Fruit fly (Drosophila melanogaster) whole organism, embryonic: ENCODE results near the gene CG10621.
A peak's percentile ranks its signal among the peaks of the same experiment; 100 is the strongest.

Source experiments
- Atf6 ChIP-seq: fragments of 200-800 bp; sonication (Bioruptor generic); IDR thresholded peaks from 2 replicates; pipeline ENCODE4 v1.3.6; 2022; ENCODE audit warnings: missing biosample characterization, missing genetic modification characterization
- Awh ChIP-seq: fragments of 200-800 bp; sonication (Bioruptor generic); IDR thresholded peaks from 2 replicates; pipeline ENCODE4, ENCODE4 v1.3.6; 2022; ENCODE audit warnings: missing biosample characterization, missing genetic modification characterization
- CG10209 ChIP-seq: fragments of 200-800 bp; sonication (Bioruptor generic); optimal IDR thresholded peaks from 3 replicates; lab custom pipeline; 2017; ENCODE audit warnings: missing biosample characterization, mild to moderate bottlenecking, missing genetic modification characterization, missing genetic modification reagents
- CG10979 ChIP-seq: fragments of 200-800 bp; sonication (Bioruptor generic); optimal IDR thresholded peaks from 2 replicates; lab custom pipeline; 2018; ENCODE audit warnings: missing biosample characterization, mild to moderate bottlenecking, missing genetic modification characterization, moderate library complexity
- CG12744 ChIP-seq: fragments of 200-800 bp; sonication (Bioruptor generic); optimal IDR thresholded peaks from 2 replicates; lab custom pipeline; 2016; ENCODE audit warnings: missing biosample characterization, missing genetic modification characterization
- CG14014 ChIP-seq: fragments of 200-800 bp; sonication (Bioruptor generic); IDR thresholded peaks from 2 replicates; pipeline ENCODE4 v1.3.6; 2022; ENCODE audit warnings: missing biosample characterization, missing genetic modification characterization
- CG1647 ChIP-seq: fragments of 200-800 bp; sonication (Bioruptor generic); optimal IDR thresholded peaks from 3 replicates; lab custom pipeline; 2016; ENCODE audit warnings: missing biosample characterization, missing genetic modification characterization
- CG17912 ChIP-seq: fragments of 200-800 bp; sonication (Bioruptor generic); optimal IDR thresholded peaks from 2 replicates; lab custom pipeline; 2018; ENCODE audit warnings: missing biosample characterization, mild to moderate bottlenecking, missing genetic modification characterization
- CG18764 ChIP-seq: fragments of 200-800 bp; sonication (Bioruptor generic); optimal IDR thresholded peaks from 3 replicates; lab custom pipeline; 2016; ENCODE audit warnings: missing biosample characterization, missing genetic modification characterization
- CG30431 ChIP-seq: fragments of 200-800 bp; sonication (Bioruptor generic); optimal IDR thresholded peaks from 2 replicates; lab custom pipeline; 2017; ENCODE audit warnings: missing biosample characterization, missing genetic modification characterization
- CG3407 ChIP-seq: fragments of 200-800 bp; sonication (Bioruptor generic); optimal IDR thresholded peaks from 2 replicates; lab custom pipeline; 2018; ENCODE audit warnings: missing biosample characterization, mild to moderate bottlenecking, missing genetic modification characterization
- CG34224 ChIP-seq: fragments of 200-800 bp; sonication (Bioruptor generic); IDR thresholded peaks from 3 replicates; pipeline ENCODE4 v1.3.6; 2022; ENCODE audit warnings: missing biosample characterization, missing genetic modification characterization; ENCODE audit not compliant: partially characterized antibody
- CG4360 ChIP-seq: fragments of 200-800 bp; sonication (Bioruptor generic); IDR thresholded peaks from 2 replicates; pipeline ENCODE4 v1.3.6; 2022; ENCODE audit warnings: missing biosample characterization, missing genetic modification characterization
- CG5953 ChIP-seq: fragments of 200-800 bp; sonication (Bioruptor generic); IDR thresholded peaks from 2 replicates; pipeline ENCODE4 v1.3.6; 2022; ENCODE audit warnings: missing biosample characterization, missing genetic modification characterization
- CG7839 ChIP-seq: fragments of 200-800 bp; sonication (Bioruptor generic); optimal IDR thresholded peaks from 3 replicates; lab custom pipeline; 2018; ENCODE audit warnings: missing biosample characterization, mild to moderate bottlenecking, missing genetic modification characterization, moderate library complexity
- CG8359 ChIP-seq: fragments of 200-800 bp; sonication (Bioruptor generic); optimal IDR thresholded peaks from 2 replicates; lab custom pipeline; 2017; ENCODE audit warnings: missing biosample characterization, mild to moderate bottlenecking, missing genetic modification characterization, borderline replicate concordance
- CG8944 ChIP-seq: fragments of 200-800 bp; sonication (Bioruptor generic); optimal IDR thresholded peaks from 3 replicates; lab custom pipeline; 2016; ENCODE audit warnings: missing biosample characterization, missing genetic modification characterization
- CG9215 ChIP-seq: fragments of 200-800 bp; sonication (Bioruptor generic); IDR thresholded peaks from 2 replicates; pipeline ENCODE4 v1.3.6; 2022; ENCODE audit warnings: missing biosample characterization, missing genetic modification characterization
- D19B ChIP-seq: fragments of 200-800 bp; sonication (Bioruptor generic); optimal IDR thresholded peaks from 2 replicates; lab custom pipeline; 2017; ENCODE audit warnings: missing biosample characterization, mild to moderate bottlenecking, missing genetic modification characterization
- Dek ChIP-seq: fragments of 200-800 bp; sonication (Bioruptor generic); optimal IDR thresholded peaks from 3 replicates; lab custom pipeline; 2019; ENCODE audit warnings: missing biosample characterization, mild to moderate bottlenecking, missing genetic modification characterization, moderate library complexity
- E2f2 ChIP-seq: fragments of 200-800 bp; sonication (Bioruptor generic); IDR thresholded peaks from 2 replicates; pipeline ENCODE4 v1.3.6; 2022; ENCODE audit warnings: missing biosample characterization, missing genetic modification characterization
- Ets65A ChIP-seq: fragments of 200-800 bp; sonication (Bioruptor generic); peaks from one replicate; lab custom pipeline; 2016; ENCODE audit warnings: missing biosample characterization, missing genetic modification characterization
- Hmx ChIP-seq: fragments of 200-800 bp; sonication (Bioruptor generic); optimal IDR thresholded peaks from 2 replicates; lab custom pipeline; 2016; ENCODE audit warnings: missing biosample characterization, missing genetic modification characterization
- Hr39 ChIP-seq: fragments of >200 bp; optimal IDR thresholded peaks from 2 replicates; lab custom pipeline; 2017
- Lim3 ChIP-seq: fragments of 200-800 bp; sonication (Bioruptor generic); IDR thresholded peaks from 2 replicates; pipeline ENCODE4 v1.3.6; 2022; ENCODE audit warnings: missing biosample characterization, missing genetic modification characterization
- Myb ChIP-seq: fragments of 200-800 bp; sonication (Bioruptor generic); optimal IDR thresholded peaks from 2 replicates; lab custom pipeline; 2016; ENCODE audit warnings: missing biosample characterization, missing genetic modification characterization
- NK7.1 ChIP-seq: fragments of 200-800 bp; sonication (Bioruptor generic); optimal IDR thresholded peaks from 3 replicates; lab custom pipeline; 2016; ENCODE audit warnings: missing biosample characterization, missing genetic modification characterization
- Neu2 ChIP-seq: fragments of 200-800 bp; sonication (Bioruptor generic); optimal IDR thresholded peaks from 3 replicates; lab custom pipeline; 2016; ENCODE audit warnings: missing biosample characterization, missing genetic modification characterization, borderline replicate concordance
- Ravus ChIP-seq: fragments of 200-800 bp; sonication (Bioruptor generic); IDR thresholded peaks from 2 replicates; pipeline ENCODE4 v1.3.6; 2022; ENCODE audit warnings: missing biosample characterization, missing genetic modification characterization
- az2 ChIP-seq: fragments of 200-800 bp; sonication (Bioruptor generic); optimal IDR thresholded peaks from 3 replicates; lab custom pipeline; 2016; ENCODE audit warnings: missing biosample characterization, missing genetic modification characterization
- bowl ChIP-seq: fragments of 200-800 bp; sonication (Bioruptor generic); IDR thresholded peaks from 2 replicates; pipeline ENCODE4 v1.3.6; 2022; ENCODE audit warnings: missing biosample characterization, missing genetic modification characterization
- cad ChIP-seq: fragments of >200 bp; optimal IDR thresholded peaks from 2 replicates; lab custom pipeline; 2017; ENCODE audit warnings: missing biosample characterization, missing genetic modification characterization
- chif ChIP-seq, 2 experiments: fragments of 200-800 bp; sonication (Bioruptor generic); optimal IDR thresholded peaks; 3 replicates each; lab custom pipeline; 2016; ENCODE audit warnings: missing biosample characterization in 2 of 2, missing genetic modification characterization in 2 of 2
- chm ChIP-seq: fragments of 200-800 bp; sonication (Bioruptor generic); IDR thresholded peaks from 2 replicates; pipeline ENCODE4 v1.3.6; 2022; ENCODE audit warnings: missing biosample characterization, missing genetic modification characterization
- crol ChIP-seq: fragments of 200-800 bp; sonication (Bioruptor generic); IDR thresholded peaks from 2 replicates; pipeline ENCODE4 v1.3.6; 2022; ENCODE audit warnings: missing biosample characterization, missing genetic modification characterization
- dimm ChIP-seq: fragments of 200-800 bp; sonication (Bioruptor generic); IDR thresholded peaks from 2 replicates; pipeline ENCODE4 v1.3.6; 2022; ENCODE audit warnings: missing biosample characterization, missing genetic modification characterization
- dmrt11E ChIP-seq: fragments of 200-800 bp; sonication (Bioruptor generic); optimal IDR thresholded peaks from 3 replicates; lab custom pipeline; 2018; ENCODE audit warnings: missing biosample characterization, mild to moderate bottlenecking, missing genetic modification characterization, moderate library complexity
- dmrt99B ChIP-seq: fragments of 200-800 bp; sonication (Bioruptor generic); optimal IDR thresholded peaks from 2 replicates; lab custom pipeline; 2018; ENCODE audit warnings: missing biosample characterization, mild to moderate bottlenecking, missing genetic modification characterization, moderate library complexity
- gt ChIP-seq: fragments of 200-800 bp; sonication (Bioruptor generic); IDR thresholded peaks from 2 replicates; pipeline ENCODE4 v1.3.6; 2022; ENCODE audit warnings: missing biosample characterization, missing genetic modification characterization
- hb ChIP-seq: fragments of 200-800 bp; sonication (Bioruptor generic); IDR thresholded peaks from 3 replicates; pipeline ENCODE4 v1.3.6; 2022; ENCODE audit warnings: missing biosample characterization, missing genetic modification characterization; ENCODE audit not compliant: partially characterized antibody
- her ChIP-seq: fragments of 200-800 bp; sonication (Bioruptor generic); optimal IDR thresholded peaks from 2 replicates; lab custom pipeline; 2016; ENCODE audit warnings: missing biosample characterization, missing genetic modification characterization
- inv ChIP-seq: fragments of 200-800 bp; sonication (Bioruptor generic); IDR thresholded peaks from 2 replicates; pipeline ENCODE4 v1.3.6; 2022; ENCODE audit warnings: missing biosample characterization, missing genetic modification characterization; ENCODE audit not compliant: partially characterized antibody
- kni ChIP-seq: fragments of 200-800 bp; sonication (Bioruptor generic); optimal IDR thresholded peaks from 3 replicates; lab custom pipeline; 2017; ENCODE audit warnings: mild to moderate bottlenecking, missing biosample characterization, missing genetic modification reagents, missing genetic modification characterization
- oc ChIP-seq: fragments of 200-800 bp; sonication (Bioruptor generic); optimal IDR thresholded peaks from 2 replicates; lab custom pipeline; 2018; ENCODE audit warnings: missing biosample characterization, mild to moderate bottlenecking, missing genetic modification characterization, moderate library complexity
- onecut ChIP-seq: fragments of 200-800 bp; sonication (Bioruptor generic); IDR thresholded peaks from 2 replicates; pipeline ENCODE4 v1.3.6; 2022; ENCODE audit warnings: missing biosample characterization, missing genetic modification characterization
- pan ChIP-seq, 4 experiments: fragments of >200 bp in 3 of 4; fragments of 200-800 bp in 1 of 4; sonication (Bioruptor generic) in 1 of 4; optimal IDR thresholded peaks in 3 of 4; IDR thresholded peaks in 1 of 4; 2 replicates each; pipeline versions ENCODE4 v1.3.6 to Lab custom; 2017 to 2022; ENCODE audit warnings: missing biosample characterization in 2 of 4, missing genetic modification characterization in 2 of 4, mixed read lengths in 1 of 4
- so ChIP-seq: fragments of 200-800 bp; sonication (Bioruptor generic); IDR thresholded peaks from 3 replicates; pipeline ENCODE4 v1.3.6; 2022; ENCODE audit warnings: missing biosample characterization, missing genetic modification characterization
- sqz ChIP-seq: fragments of 200-800 bp; sonication (Bioruptor generic); optimal IDR thresholded peaks from 3 replicates; lab custom pipeline; 2018; ENCODE audit warnings: missing biosample characterization, mild to moderate bottlenecking, missing genetic modification characterization
- twi ChIP-seq: fragments of 200-800 bp; optimal IDR thresholded peaks from 2 replicates; lab custom pipeline; 2019; ENCODE audit warnings: missing biosample characterization, mild to moderate bottlenecking, missing genetic modification characterization, moderate library complexity

The CG10621 gene

DNA sequence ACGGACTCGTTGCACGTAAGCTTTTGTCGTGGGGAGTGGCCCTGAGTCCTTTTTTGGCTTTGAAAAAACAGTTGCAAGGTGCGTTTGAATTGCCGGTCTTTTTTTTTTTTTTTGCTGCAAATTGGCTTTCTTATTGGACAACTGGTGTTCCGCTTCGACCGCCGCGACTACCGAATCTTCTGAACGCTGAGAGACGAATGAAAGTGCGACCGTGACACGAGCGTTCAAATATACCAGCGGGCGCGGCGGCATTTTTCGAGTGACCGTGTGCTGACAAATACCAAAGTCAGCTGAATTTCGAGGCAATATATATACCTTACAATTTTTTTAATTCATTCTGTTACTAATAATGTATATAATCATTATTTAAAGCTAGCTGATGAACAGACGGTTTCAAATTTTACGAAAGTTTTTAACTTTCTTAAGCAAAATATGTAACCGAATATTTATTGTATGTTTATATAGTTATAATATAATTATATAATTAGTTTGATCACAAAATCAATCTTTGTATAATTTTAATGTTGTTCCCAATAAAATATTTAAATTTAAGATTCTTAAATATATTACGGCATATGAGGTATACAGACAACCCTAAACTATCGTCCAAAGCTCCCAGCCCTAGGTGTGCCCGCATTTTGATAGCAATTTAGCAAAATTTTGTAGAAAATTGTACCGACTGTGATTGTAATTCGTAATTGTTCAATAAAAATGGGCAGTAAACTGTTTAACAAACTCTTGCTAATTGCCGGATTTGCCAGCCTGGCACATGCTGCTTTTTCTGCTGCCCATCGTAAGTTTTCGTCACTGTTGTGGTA is 33.1 kb upstream of the CG10621 start, which contains the start of the genes Swip-1 and EMC5 (continued):
- TF ChIP-seq Awh (GFP tag; lab: Robert Waterston, UW) (peak; percentile 51; the same call in 1 of the 2 replicates), twi (tag; lab: Kevin White, UChicago) (peak; percentile 55), Ravus (no peak), CG9215 (GFP tag; lab: Robert Waterston, UW) (peak; percentile 56), CG10209 (GFP tag; lab: Kevin White, UChicago) (peak; percentile 63), Myb (no peak), CG10979 (peak; percentile 56), az2 (GFP tag; lab: Kevin White, UChicago) (peak; percentile 56), Ets65A (peak; percentile 87), chif (GFP tag; optimal IDR thresholded peaks at IDR 0.05; lab: Kevin White, UChicago) (no peak), CG7839 (tag; lab: Kevin White, UChicago) (peak; percentile 73), kni (no peak), sqz (peak; percentile 38), CG3407 (GFP tag; lab: Kevin White, UChicago) (peak; percentile 13), NK7.1 (GFP tag; lab: Kevin White, UChicago) (no peak), crol (GFP tag; lab: Robert Waterston, UW) (0 out of 2 replicates have a peak, but pooled peaks have one; percentile 13), CG14014 (GFP tag; lab: Robert Waterston, UW) (peak; percentile 73), Hr39 (no peak), cad (GFP tag; lab: Kevin White, UChicago) (no peak), so (GFP tag; lab: Robert Waterston, UW) (peak; percentile 10; the same call in 1 of the 3 replicates), pan (optimal IDR thresholded peaks at IDR 0.05; lab: Kevin White, UChicago) (no peak), pan (GFP tag; optimal IDR thresholded peaks at IDR 0.05 in 1 of 2, IDR thresholded peaks at IDR 0.05 in 1 of 2) (no peak), D19B (GFP tag; lab: Kevin White, UChicago) (no peak), CG8944 (no peak), CG12744 (GFP tag; lab: Kevin White, UChicago) (no peak), her (GFP tag; lab: Kevin White, UChicago) (no peak), CG30431 (GFP tag; lab: Kevin White, UChicago) (no peak), CG8359 (GFP tag; lab: Kevin White, UChicago) (no peak), dmrt99B (peak; percentile 52), Atf6 (no peak), CG4360 (GFP tag; lab: Robert Waterston, UW) (0 out of 2 replicates have a peak, but pooled peaks have one; percentile 17), oc (tag; lab: Kevin White, UChicago) (no peak), inv (peak; percentile 35; the same call in 1 of the 2 replicates), Dek (tag; lab: Kevin White, UChicago) (peak; percentile 68), CG18764 (GFP tag; lab: Kevin White, UChicago) (no peak), gt (GFP tag; lab: Robert Waterston, UW) (no peak), CG17912 (GFP tag; lab: Kevin White, UChicago) (no peak), bowl (GFP tag; lab: Robert Waterston, UW) (no peak), hb (GFP tag; lab: Robert Waterston, UW) (peak; percentile 42; the same call in 1 of the 3 replicates), dimm (GFP tag; lab: Robert Waterston, UW) (no peak), chm (peak; percentile 87), Hmx (no peak), CG5953 (GFP tag; lab: Robert Waterston, UW) (no peak), CG1647 (GFP tag; lab: Kevin White, UChicago) (no peak), CG34224 (GFP tag; lab: Robert Waterston, UW) (no peak; the same call in 1 of the 3 replicates), E2f2 (peak; percentile 69), dmrt11E (tag; lab: Kevin White, UChicago) (peak; percentile 68), Neu2 (GFP tag; lab: Kevin White, UChicago) (no peak), Lim3 (GFP tag; lab: Robert Waterston, UW) (no peak), onecut (no peak)
